Worm (Caenorhabditis elegans) whole organism, young adult: ENCODE data around the gene fbxa-107.

Experiments used
- egl-18 ChIP-seq: fragments of 200-800 bp; sonication (Bioruptor generic); IDR thresholded peaks from 2 replicates; pipeline ENCODE4 v1.3.6; 2022; ENCODE audit warnings: missing genetic modification reagents, missing genetic modification characterization, missing compliant biosample characterization
- repo-1 ChIP-seq: sonication (generic microtip); optimal IDR thresholded peaks from 2 replicates; lab custom pipeline; 2017; ENCODE audit warnings: mild to moderate bottlenecking, missing genetic modification characterization, missing compliant biosample characterization

DNA sequence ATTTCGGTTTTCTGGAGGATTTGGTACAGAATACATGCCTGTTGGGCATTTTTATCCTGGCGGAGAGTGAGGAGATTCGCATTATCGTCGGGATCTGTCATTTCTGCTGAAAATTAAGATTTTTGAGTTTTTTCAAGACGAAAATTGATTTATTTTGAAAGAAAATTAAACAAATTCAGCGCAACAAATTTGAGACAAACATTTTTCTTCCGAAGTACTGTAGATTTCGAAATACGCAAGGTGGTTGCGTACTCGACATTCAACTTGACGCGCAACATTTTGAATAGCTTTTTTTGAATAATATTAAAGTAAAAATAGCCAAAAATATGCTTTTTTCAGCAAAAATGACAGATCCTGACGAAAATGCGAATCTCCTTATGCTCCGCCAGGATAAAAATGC is 10.6 kb downstream of the fbxa-107 start, which contains the start of gene Y37H2A.7:
- TF ChIP-seq repo-1 (tag; lab: Kevin White, UChicago): no peak
- no peak for TF ChIP-seq egl-18 (GFP tag; lab: Robert Waterston, UW)
